Worm (Caenorhabditis elegans) whole organism, late embryonic: ENCODE data around the gene C06B8.7.

ENCODE experiments used
- C08G9.2 ChIP-seq: sonication (generic microtip); optimal IDR thresholded peaks from 2 replicates; lab custom pipeline; 2016; ENCODE audit warnings: mild to moderate bottlenecking, missing genetic modification characterization, moderate library complexity, missing compliant biosample characterization
- K09A11.1 ChIP-seq: sonication (generic microtip); optimal IDR thresholded peaks from 2 replicates; lab custom pipeline; 2017; ENCODE audit warnings: antibody characterized with exemption, mild to moderate bottlenecking, missing genetic modification characterization, missing compliant biosample characterization; ENCODE audit not compliant: insufficient read depth
- T23F11.4 ChIP-seq: fragments of 200-800 bp; sonication (Bioruptor generic); optimal IDR thresholded peaks from 2 replicates; lab custom pipeline; 2018; ENCODE audit warnings: mild to moderate bottlenecking, missing genetic modification characterization, missing compliant biosample characterization
- ahr-1 ChIP-seq: sonication (generic microtip); optimal IDR thresholded peaks from 2 replicates; lab custom pipeline; 2016; ENCODE audit warnings: missing genetic modification characterization, missing compliant biosample characterization
- ceh-14 ChIP-seq: sonication (generic microtip); optimal IDR thresholded peaks from 2 replicates; lab custom pipeline; 2016; ENCODE audit warnings: missing genotype, missing genetic modification characterization, missing compliant biosample characterization
- ceh-22 ChIP-seq: sonication (generic microtip); optimal IDR thresholded peaks from 2 replicates; lab custom pipeline; 2017; ENCODE audit warnings: missing biosample characterization, missing genetic modification characterization
- ceh-30 ChIP-seq: fragments of 150-350 bp; optimal IDR thresholded peaks from 2 replicates; lab custom pipeline; 2014; ENCODE audit warnings: missing biosample characterization, missing genetic modification characterization
- ceh-31 ChIP-seq: sonication (generic microtip); optimal IDR thresholded peaks from 2 replicates; lab custom pipeline; 2016; ENCODE audit warnings: missing genetic modification characterization, missing compliant biosample characterization
- ceh-34 ChIP-seq: sonication (generic microtip); optimal IDR thresholded peaks from 2 replicates; lab custom pipeline; 2016; ENCODE audit warnings: mild to moderate bottlenecking, missing genetic modification characterization, missing compliant biosample characterization
- ceh-45 ChIP-seq: fragments of 200-800 bp; sonication (Bioruptor generic); IDR thresholded peaks from 2 replicates; pipeline ENCODE4 v1.3.6; 2022; ENCODE audit warnings: missing genetic modification reagents, missing genetic modification characterization, missing compliant biosample characterization
- ceh-48 ChIP-seq: sonication (generic microtip); optimal IDR thresholded peaks from 2 replicates; lab custom pipeline; 2016; ENCODE audit warnings: missing genetic modification characterization, inconsistent platforms, missing compliant biosample characterization
- ceh-6 ChIP-seq: fragments of 200-800 bp; sonication (Bioruptor generic); optimal IDR thresholded peaks from 2 replicates; lab custom pipeline; 2018; ENCODE audit warnings: mild to moderate bottlenecking, missing genetic modification characterization, missing compliant biosample characterization
- ceh-9 ChIP-seq: sonication (generic microtip); optimal IDR thresholded peaks from 2 replicates; lab custom pipeline; 2016; ENCODE audit warnings: mild to moderate bottlenecking, missing genetic modification characterization, inconsistent platforms, missing compliant biosample characterization
- dmd-4 ChIP-seq: sonication (generic microtip); optimal IDR thresholded peaks from 2 replicates; lab custom pipeline; 2016; ENCODE audit warnings: borderline replicate concordance, missing genetic modification characterization, missing compliant biosample characterization
- dve-1 ChIP-seq: sonication (generic microtip); optimal IDR thresholded peaks from 2 replicates; lab custom pipeline; 2017; ENCODE audit warnings: antibody characterized with exemption, mild to moderate bottlenecking, missing genetic modification characterization, missing compliant biosample characterization
- elt-2 ChIP-seq: sonication (generic microtip); optimal IDR thresholded peaks from 2 replicates; lab custom pipeline; 2016; ENCODE audit warnings: missing genetic modification reagents, missing genetic modification characterization, missing compliant biosample characterization
- eyg-1 ChIP-seq: sonication (generic microtip); optimal IDR thresholded peaks from 2 replicates; lab custom pipeline; 2016; ENCODE audit warnings: missing genotype, missing genetic modification characterization, missing compliant biosample characterization
- fax-1 ChIP-seq: sonication (generic microtip); optimal IDR thresholded peaks from 2 replicates; lab custom pipeline; 2016; ENCODE audit warnings: missing genotype, missing genetic modification characterization, missing compliant biosample characterization
- gmeb-2 ChIP-seq: sonication (generic microtip); optimal IDR thresholded peaks from 2 replicates; lab custom pipeline; 2016; ENCODE audit warnings: missing genetic modification characterization, inconsistent platforms, missing compliant biosample characterization
- hlh-13 ChIP-seq: fragments of 200-800 bp; sonication (Bioruptor generic); optimal IDR thresholded peaks from 2 replicates; lab custom pipeline; 2018; ENCODE audit warnings: mild to moderate bottlenecking, missing genetic modification characterization, missing compliant biosample characterization
- hlh-15 ChIP-seq: sonication (generic microtip); optimal IDR thresholded peaks from 2 replicates; lab custom pipeline; 2016; ENCODE audit warnings: missing genetic modification characterization, missing compliant biosample characterization
- hlh-8 ChIP-seq: sonication (generic microtip); optimal IDR thresholded peaks from 2 replicates; lab custom pipeline; 2016; ENCODE audit warnings: missing genotype, missing genetic modification characterization, missing compliant biosample characterization
- nhr-11 ChIP-seq: fragments of 150-350 bp; optimal IDR thresholded peaks from 2 replicates; lab custom pipeline; 2014; ENCODE audit warnings: missing biosample characterization, missing genetic modification characterization
- pag-3 ChIP-seq: sonication (generic microtip); optimal IDR thresholded peaks from 2 replicates; lab custom pipeline; 2016; ENCODE audit warnings: missing compliant biosample characterization, missing genetic modification characterization, borderline replicate concordance
- pha-2 ChIP-seq: sonication (generic microtip); optimal IDR thresholded peaks from 2 replicates; lab custom pipeline; 2017; ENCODE audit warnings: mild to moderate bottlenecking, missing genetic modification characterization, missing compliant biosample characterization
- pqm-1 ChIP-seq: sonication (generic microtip); optimal IDR thresholded peaks from 2 replicates; lab custom pipeline; 2016; ENCODE audit warnings: missing genetic modification characterization, missing compliant biosample characterization
- rnt-1 ChIP-seq: sonication (generic microtip); optimal IDR thresholded peaks from 2 replicates; lab custom pipeline; 2016; ENCODE audit warnings: missing genetic modification characterization, missing compliant biosample characterization
- sdc-2 ChIP-seq: sonication (generic microtip); optimal IDR thresholded peaks from 2 replicates; lab custom pipeline; 2016; ENCODE audit warnings: missing genotype, missing genetic modification characterization, missing compliant biosample characterization
- sox-4 ChIP-seq: sonication (generic microtip); optimal IDR thresholded peaks from 2 replicates; lab custom pipeline; 2017; ENCODE audit warnings: mild to moderate bottlenecking, missing genetic modification characterization, inconsistent platforms, missing compliant biosample characterization
- syd-9 ChIP-seq: sonication (generic microtip); optimal IDR thresholded peaks from 2 replicates; lab custom pipeline; 2016; ENCODE audit warnings: mild to moderate bottlenecking, missing genetic modification characterization, moderate library complexity, missing compliant biosample characterization
- tbx-7 ChIP-seq: sonication (generic microtip); optimal IDR thresholded peaks from 2 replicates; lab custom pipeline; 2016; ENCODE audit warnings: missing genotype, missing genetic modification characterization, missing compliant biosample characterization
- unc-3 ChIP-seq, 2 experiments: fragments of 200-800 bp in 1 of 2; sonication (Bioruptor generic) in 1 of 2; sonication (generic microtip) in 1 of 2; conservative IDR thresholded peaks in 1 of 2; optimal IDR thresholded peaks in 1 of 2; 2 replicates each; pipeline versions ENCODE4 v1.3.6 to Lab custom; 2016 to 2022; ENCODE audit warnings: missing compliant biosample characterization in 2 of 2, missing genetic modification characterization in 2 of 2, missing genetic modification reagents in 1 of 2
- unc-42 ChIP-seq: sonication (generic microtip); optimal IDR thresholded peaks from 2 replicates; lab custom pipeline; 2016; ENCODE audit warnings: missing genotype, missing genetic modification characterization, missing compliant biosample characterization
- unc-55 ChIP-seq: sonication (generic microtip); optimal IDR thresholded peaks from 2 replicates; lab custom pipeline; 2017; ENCODE audit warnings: missing biosample characterization, missing genetic modification reagents, missing genetic modification characterization
- zip-5 ChIP-seq: sonication (generic microtip); optimal IDR thresholded peaks from 2 replicates; lab custom pipeline; 2016; ENCODE audit warnings: missing genetic modification characterization, missing compliant biosample characterization

C06B8.7 gene

DNA sequence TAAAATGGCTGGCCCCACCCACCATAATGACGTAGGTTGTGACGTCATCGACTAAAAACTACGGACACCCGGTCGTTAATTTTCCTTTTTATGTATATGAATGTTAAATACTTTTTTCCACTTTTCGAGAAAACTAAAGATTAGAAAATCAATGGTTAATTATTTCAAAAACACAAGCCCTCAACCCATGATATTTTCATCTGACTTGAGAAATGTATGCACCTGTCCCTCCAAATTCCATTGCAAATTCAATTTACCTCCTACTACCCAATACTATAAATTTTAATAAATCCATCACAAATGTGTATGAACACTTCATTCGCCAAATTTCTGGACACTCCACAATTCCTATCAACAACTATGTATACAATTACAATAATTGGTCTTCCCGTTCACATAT is 30.5 kb downstream of the C06B8.7 start, which contains the start of gene srh-276:
Gene srh-276, plus strand, starts transcription at position 301 of the 400 bp plus-strand sequence.
- TF ChIP-seq zip-5 (tag; lab: Kevin White, UChicago) (no peak), ahr-1 (tag; lab: Kevin White, UChicago) (no peak), elt-2 (tag; lab: Kevin White, UChicago) (no peak), C08G9.2 (no peak), unc-42 (tag; lab: Kevin White, UChicago) (no peak), ceh-22 (tag; lab: Kevin White, UChicago) (no peak), T23F11.4 (GFP tag; lab: Kevin White, UChicago) (no peak), K09A11.1 (tag; lab: Kevin White, UChicago) (no peak), pqm-1 (tag; lab: Kevin White, UChicago) (no peak), ceh-48 (no peak), syd-9 (tag; lab: Kevin White, UChicago) (no peak), unc-55 (GFP tag; lab: Kevin White, UChicago) (no peak), ceh-30 (no peak), gmeb-2 (tag; lab: Kevin White, UChicago) (no peak), sox-4 (tag; lab: Kevin White, UChicago) (no peak), ceh-34 (tag; lab: Kevin White, UChicago) (no peak), hlh-8 (tag; lab: Kevin White, UChicago) (no peak)

DNA sequence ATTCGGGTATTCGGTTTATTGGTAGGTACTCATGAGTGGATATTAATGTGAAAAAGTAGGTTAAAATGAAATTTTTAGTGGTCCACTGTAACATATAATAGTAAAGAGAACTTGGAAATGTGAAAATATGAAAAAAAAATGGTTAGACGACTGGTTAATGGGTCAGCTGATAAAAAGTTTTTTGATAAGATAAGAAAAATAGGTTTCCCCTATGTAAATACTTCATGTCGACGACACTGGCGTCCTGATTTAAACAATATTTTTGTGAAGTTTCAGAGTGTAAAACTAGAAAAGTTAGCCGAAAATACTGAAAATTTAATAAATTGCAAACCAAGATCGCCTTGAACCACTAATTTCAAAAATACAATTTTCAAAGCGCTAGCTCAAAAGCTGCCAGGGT is 34.6 kb downstream of the C06B8.7 start, which contains the start of gene F21A3.11:
Gene F21A3.11, minus strand, starts transcription at position 117 of the 400 bp plus-strand sequence.
- TF ChIP-seq elt-2 (tag; lab: Kevin White, UChicago) (peak; percentile 69), pha-2 (no peak)

ce11 chrV:15533864-15534263 is 35.3 kb downstream of the C06B8.7 start, which contains the start of gene F21A3.2:
Gene F21A3.2 (minus strand): TSS chrV:15533964.
- TF ChIP-seq ceh-6 (GFP tag; lab: Kevin White, UChicago) (no peak), unc-42 (tag; lab: Kevin White, UChicago) (no peak), eyg-1 (tag; lab: Kevin White, UChicago) (no peak), rnt-1 (no peak), hlh-13 (GFP tag; lab: Kevin White, UChicago) (no peak), elt-2 (tag; lab: Kevin White, UChicago) (no peak), dmd-4 (tag; lab: Kevin White, UChicago) (no peak), ceh-9 (tag; lab: Kevin White, UChicago) (no peak), ceh-31 (tag; lab: Kevin White, UChicago) (no peak), tbx-7 (tag; lab: Kevin White, UChicago) (no peak), T23F11.4 (GFP tag; lab: Kevin White, UChicago) (no peak), pag-3 (tag; lab: Kevin White, UChicago) (no peak), K09A11.1 (tag; lab: Kevin White, UChicago) (no peak), nhr-11 (tag; lab: Kevin White, UChicago) (no peak), fax-1 (tag; lab: Kevin White, UChicago) (no peak), dve-1 (tag; lab: Kevin White, UChicago) (no peak), hlh-15 (tag; lab: Kevin White, UChicago) (no peak), ceh-34 (tag; lab: Kevin White, UChicago) (no peak)

- no peak for TF ChIP-seq zip-5 (tag; lab: Kevin White, UChicago)
- no peak for TF ChIP-seq ceh-14 (tag; lab: Kevin White, UChicago)
- no peak for TF ChIP-seq unc-3 (GFP tag; conservative IDR thresholded peaks at IDR 0.05; lab: Robert Waterston, UW)
- TF ChIP-seq unc-3 (tag; optimal IDR thresholded peaks at IDR 0.05; lab: Kevin White, UChicago), result no peak
- no peak for TF ChIP-seq ceh-45
- no peak for TF ChIP-seq sdc-2
Measured at ce11 chrV:15536320-15536719, 37.8 kb downstream of the C06B8.7 start, which contains the start of gene F21A3.4. Gene F21A3.4 (plus strand): TSS chrV:15536620.
